Worm (Caenorhabditis elegans) whole organism, young adult: ENCODE results near the gene H01G02.4.

Experiments
- B0019.2 ChIP-seq: fragments of 200-800 bp; sonication (Bioruptor generic); conservative IDR thresholded peaks from 2 replicates; pipeline ENCODE4 v1.3.6; 2022; ENCODE audit warnings: missing genetic modification reagents, missing genetic modification characterization, missing compliant biosample characterization
- F52B5.7 ChIP-seq: sonication (generic microtip); optimal IDR thresholded peaks from 2 replicates; lab custom pipeline; 2016; ENCODE audit warnings: mild to moderate bottlenecking, missing genetic modification characterization, missing compliant biosample characterization
- hmg-1.2 ChIP-seq: fragments of 200-800 bp; sonication (Bioruptor generic); IDR thresholded peaks from 2 replicates; pipeline ENCODE4 v1.3.6; 2022; ENCODE audit warnings: missing genetic modification reagents, missing genetic modification characterization, missing compliant biosample characterization
- nfya-2 ChIP-seq: fragments of 200-800 bp; sonication (Bioruptor generic); IDR thresholded peaks from 2 replicates; pipeline ENCODE4 v1.3.6; 2022; ENCODE audit warnings: missing genetic modification reagents, missing genetic modification characterization, missing compliant biosample characterization
- tlf-1 ChIP-seq: fragments of 200-800 bp; sonication (Bioruptor generic); optimal IDR thresholded peaks from 2 replicates; lab custom pipeline; 2018; ENCODE audit warnings: mild to moderate bottlenecking, missing genetic modification characterization, missing compliant biosample characterization
- unc-62 ChIP-seq: fragments of 150-350 bp; optimal IDR thresholded peaks from 2 replicates; lab custom pipeline; 2014; ENCODE audit warnings: missing biosample characterization, missing genetic modification reagents, missing genetic modification characterization
- zfh-2 ChIP-seq: fragments of 200-800 bp; sonication (Bioruptor generic); conservative IDR thresholded peaks from 2 replicates; pipeline ENCODE4 v1.3.6; 2022; ENCODE audit warnings: missing genetic modification reagents, missing genetic modification characterization, missing compliant biosample characterization

DNA sequence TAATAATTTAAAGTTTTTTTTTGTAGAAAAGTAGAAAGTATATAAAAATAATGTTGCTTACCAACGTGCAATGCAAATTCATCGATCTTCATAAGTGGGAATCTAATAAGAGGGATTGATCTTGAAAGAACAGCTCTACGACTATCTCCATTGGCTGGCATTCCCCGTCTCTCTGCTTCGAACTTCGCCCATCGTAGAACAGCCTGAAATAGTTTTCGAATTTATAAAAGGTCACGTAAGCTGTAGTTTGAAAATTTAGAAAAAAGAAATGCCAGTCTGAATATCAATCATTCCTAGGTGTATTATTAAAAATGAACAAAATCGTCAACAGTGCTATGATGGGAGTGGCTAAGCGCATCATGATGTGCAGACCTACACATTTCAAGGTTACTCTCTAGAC lies 48.9 kb upstream of the H01G02.4 start, which contains the start of gene F38H4.5:
- TF ChIP-seq zfh-2 (GFP tag; lab: Robert Waterston, UW): no peak
- no peak for TF ChIP-seq hmg-1.2 (GFP tag; lab: Robert Waterston, UW)
- TF ChIP-seq B0019.2: no peak
- TF ChIP-seq unc-62 (GFP tag; lab: Kevin White, UChicago): no peak
- no peak for TF ChIP-seq tlf-1
- no peak for TF ChIP-seq nfya-2 (GFP tag; lab: Robert Waterston, UW)
- no peak for TF ChIP-seq F52B5.7 (tag; lab: Kevin White, UChicago)
